Fruit fly (Drosophila melanogaster): Measurements from ENCODE around the gene Arr2.
A peak's percentile ranks its signal among the peaks of the same experiment; 100 is the strongest.

Arr2 gene

DNA sequence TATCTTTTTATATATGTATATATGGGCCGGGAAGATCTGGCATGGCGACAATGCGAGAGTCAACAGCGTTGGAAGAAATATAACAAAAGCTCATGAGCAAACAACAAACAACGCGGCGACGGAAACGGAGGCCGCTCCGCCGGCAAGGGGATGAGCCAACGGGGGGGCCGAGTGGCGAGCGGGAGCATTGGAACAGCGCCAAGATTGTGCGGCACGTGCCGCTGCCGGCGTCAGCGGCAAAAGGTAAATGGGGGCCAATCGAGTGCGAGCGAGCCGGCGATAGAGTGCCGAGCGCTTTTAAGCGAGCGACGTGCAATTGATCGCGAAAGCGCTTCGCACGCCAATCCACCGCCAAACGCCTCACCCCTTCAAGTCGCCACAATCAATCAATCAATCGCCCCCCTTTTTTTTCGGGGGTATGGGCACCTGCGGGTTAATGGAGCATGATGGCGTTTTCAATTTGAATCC is 47.8 kb upstream of the Arr2 start (continued):
- TF ChIP-seq Ada2b (GFP tag; IDR thresholded peaks at IDR 0.05) (0 out of 2 replicates have a peak, but pooled peaks have one; percentile 20), CG17802 (tag; optimal IDR thresholded peaks at IDR 0.05) (peak; percentile 20), Hr3 (GFP tag; optimal IDR thresholded peaks at IDR 0.05) (no peak)

DNA sequence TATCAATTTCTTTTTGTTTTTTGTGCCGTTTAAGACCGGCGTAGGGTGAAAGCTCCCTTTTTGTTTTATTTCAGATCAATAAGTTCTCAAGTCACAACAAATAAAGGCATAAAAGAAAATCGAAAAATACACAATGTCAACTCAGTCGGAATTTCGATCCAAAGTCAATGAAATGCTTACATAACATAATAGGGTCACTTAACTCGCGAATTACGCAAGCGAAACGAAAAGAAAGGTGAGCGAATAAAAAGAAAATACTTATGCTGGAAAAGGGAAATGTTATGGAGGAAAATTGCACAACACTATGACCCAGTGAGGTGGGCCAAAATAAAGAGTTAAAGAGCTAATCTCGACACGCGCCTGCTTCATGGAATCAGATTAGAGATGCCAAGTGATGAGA is 47.2 kb upstream of the Arr2 start:
- no peak for TF ChIP-seq CG6813 (GFP tag; optimal IDR thresholded peaks at IDR 0.05)
- TF ChIP-seq Pdp1 (GFP tag; optimal IDR thresholded peaks at IDR 0.05): peak in 1 of 2 experiments; percentile 87
- TF ChIP-seq Fer1 (GFP tag; optimal IDR thresholded peaks at IDR 0.05): no peak

DNA sequence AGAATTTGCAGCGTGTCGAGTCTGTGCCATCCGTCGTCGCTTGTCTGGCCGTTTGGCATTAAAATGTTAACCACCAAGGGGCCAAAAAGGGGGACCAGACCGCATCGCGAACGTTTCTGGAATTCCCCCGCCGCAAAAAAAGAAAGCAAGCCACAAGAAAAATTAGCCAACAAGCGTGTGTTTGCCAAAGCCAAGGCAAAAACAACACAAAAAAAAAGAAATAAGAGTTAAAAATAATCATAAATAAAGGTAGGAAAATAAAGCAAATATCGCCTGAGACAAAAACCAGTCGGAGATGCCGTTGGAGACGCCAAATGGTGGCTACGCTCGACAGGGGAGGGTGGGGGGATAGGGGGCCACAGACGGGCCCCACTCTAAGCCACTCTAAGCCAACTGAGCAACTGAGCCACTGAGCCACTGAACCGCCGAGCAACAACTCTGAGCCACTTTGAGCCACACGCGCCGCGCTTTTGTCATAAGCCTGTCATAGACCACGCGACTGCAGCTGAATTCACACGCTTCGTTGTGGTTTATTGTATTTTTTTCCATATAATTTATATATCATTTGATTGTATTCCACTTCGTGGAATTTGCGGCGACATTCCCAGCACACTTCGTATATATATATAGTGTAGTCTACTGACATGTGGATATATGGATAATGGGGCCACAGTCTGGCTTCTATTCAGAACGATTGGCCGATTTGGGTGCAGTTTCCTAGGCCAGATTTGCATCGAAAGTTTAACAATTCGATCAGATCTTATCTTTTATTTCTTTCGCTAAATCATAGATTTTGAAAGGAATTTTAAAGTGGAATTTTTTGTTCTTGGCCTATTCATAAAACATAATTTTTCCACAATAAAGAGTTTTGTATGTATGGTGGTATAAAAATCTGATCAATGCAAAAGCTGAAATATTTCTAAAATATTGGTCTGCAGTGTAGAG is 45.1 kb upstream of the Arr2 start:
- TF ChIP-seq H15 (GFP tag; IDR thresholded peaks at IDR 0.05) (no peak), abd-A (tag; optimal IDR thresholded peaks at IDR 0.05) (peak; percentile 6), cwo (GFP tag; optimal IDR thresholded peaks at IDR 0.05) (peak; percentile 68), CG15514 (GFP tag; optimal IDR thresholded peaks at IDR 0.05) (peak; percentile 9), sd (tag; optimal IDR thresholded peaks at IDR 0.05) (peak; percentile 74), CG17912 (GFP tag; optimal IDR thresholded peaks at IDR 0.05) (no peak), CG1792 (GFP tag; optimal IDR thresholded peaks at IDR 0.05) (no peak), CG18599 (GFP tag; optimal IDR thresholded peaks at IDR 0.05) (peak; percentile 24), CG32532 (GFP tag; IDR thresholded peaks at IDR 0.05) (peak; percentile 58), unpg (GFP tag; optimal IDR thresholded peaks at IDR 0.05) (no peak), CG10209 (GFP tag; optimal IDR thresholded peaks at IDR 0.05) (no peak), Ets65A (GFP tag) (peak; percentile 35), cato (GFP tag; optimal IDR thresholded peaks at IDR 0.05; ENCODE audit: borderline replicate concordance) (no peak), tap (tag; optimal IDR thresholded peaks at IDR 0.05) (no peak), wek (GFP tag; optimal IDR thresholded peaks at IDR 0.05) (no peak), HLH54F (GFP tag; optimal IDR thresholded peaks at IDR 0.05) (no peak), Neu2 (GFP tag; optimal IDR thresholded peaks at IDR 0.05; ENCODE audit: borderline replicate concordance) (no peak), CG13775 (GFP tag; optimal IDR thresholded peaks at IDR 0.05) (no peak), peb (GFP tag; IDR thresholded peaks at IDR 0.05) (no peak), CG1233 (GFP tag; optimal IDR thresholded peaks at IDR 0.05) (no peak), dmrt99B (tag; optimal IDR thresholded peaks at IDR 0.05) (peak; percentile 16), NC2α (GFP tag; optimal IDR thresholded peaks at IDR 0.05) (no peak), Hmx (GFP tag; optimal IDR thresholded peaks at IDR 0.05) (no peak), Optix (GFP tag; IDR thresholded peaks at IDR 0.05) (no peak), CG10979 (tag; optimal IDR thresholded peaks at IDR 0.05) (no peak), crc (GFP tag; optimal IDR thresholded peaks at IDR 0.05) (no peak), oc (tag; optimal IDR thresholded peaks at IDR 0.05) (peak; percentile 82), CG9932 (GFP tag; IDR thresholded peaks at IDR 0.05) (0 out of 2 replicates have a peak, but pooled peaks have one; percentile 9), Fer2 (tag; optimal IDR thresholded peaks at IDR 0.05) (no peak), CG5180 (GFP tag; optimal IDR thresholded peaks at IDR 0.05) (no peak), dimm (GFP tag; IDR thresholded peaks at IDR 0.05) (no peak), Dbx (GFP tag; IDR thresholded peaks at IDR 0.05) (0 out of 3 replicates have a peak, but pooled peaks have one; percentile 33), luna (GFP tag; optimal IDR thresholded peaks at IDR 0.05) (no peak), ac (GFP tag; optimal IDR thresholded peaks at IDR 0.05) (no peak), dysf (GFP tag; IDR thresholded peaks at IDR 0.05) (no peak), CG12769 (tag; optimal IDR thresholded peaks at IDR 0.05) (peak; percentile 33), CG34422 (GFP tag; IDR thresholded peaks at IDR 0.05) (no peak), CG8089 (GFP tag; optimal IDR thresholded peaks at IDR 0.05) (no peak)

Data from whole organism, embryonic.